Fruit fly (Drosophila melanogaster) whole organism, prepupa: ENCODE measurements around the gene spn-B.

Experiments
- Blimp-1 ChIP-seq: fragments of 200-800 bp; sonication (Bioruptor generic); optimal IDR thresholded peaks from 3 replicates; lab custom pipeline; 2017; ENCODE audit warnings: missing biosample characterization, missing genetic modification characterization, mild to moderate bottlenecking, moderate library complexity, missing genetic modification reagents
- CG10631 ChIP-seq: fragments of 200-800 bp; sonication (Bioruptor generic); optimal IDR thresholded peaks from 2 replicates; lab custom pipeline; 2016; ENCODE audit warnings: missing biosample characterization, missing genetic modification characterization
- CG11294 ChIP-seq: fragments of 200-800 bp; sonication (Bioruptor generic); IDR thresholded peaks from 2 replicates; pipeline ENCODE4 v1.3.6; 2022; ENCODE audit warnings: missing biosample characterization, missing genetic modification characterization
- CG15336 ChIP-seq: fragments of 200-800 bp; sonication (Bioruptor generic); IDR thresholded peaks from 2 replicates; pipeline ENCODE4 v1.3.6; 2022; ENCODE audit warnings: missing biosample characterization, missing genetic modification characterization
- CG1621 ChIP-seq: fragments of 200-800 bp; sonication (Bioruptor generic); optimal IDR thresholded peaks from 3 replicates; lab custom pipeline; 2018; ENCODE audit warnings: missing biosample characterization, mild to moderate bottlenecking, missing genetic modification characterization
- CG16779 ChIP-seq: fragments of 200-800 bp; sonication (Bioruptor generic); optimal IDR thresholded peaks from 3 replicates; lab custom pipeline; 2017; ENCODE audit warnings: missing biosample characterization, mild to moderate bottlenecking, missing genetic modification characterization
- CG3032 ChIP-seq: fragments of 200-800 bp; optimal IDR thresholded peaks from 2 replicates; lab custom pipeline; 2019; ENCODE audit warnings: missing biosample characterization, mild to moderate bottlenecking, missing genetic modification characterization, moderate library complexity
- CG31627 ChIP-seq: fragments of 200-800 bp; sonication (Bioruptor generic); optimal IDR thresholded peaks from 3 replicates; lab custom pipeline; 2016; ENCODE audit warnings: missing biosample characterization, missing genetic modification characterization
- CG32006 ChIP-seq: fragments of 200-800 bp; sonication (Bioruptor generic); optimal IDR thresholded peaks from 3 replicates; lab custom pipeline; 2017; ENCODE audit warnings: missing biosample characterization, mild to moderate bottlenecking, missing genetic modification characterization
- CG34406 ChIP-seq: fragments of 200-800 bp; sonication (Bioruptor generic); optimal IDR thresholded peaks from 3 replicates; lab custom pipeline; 2016; ENCODE audit warnings: missing biosample characterization, missing genetic modification characterization
- CG3919 ChIP-seq: fragments of 200-800 bp; sonication (Bioruptor generic); optimal IDR thresholded peaks from 3 replicates; lab custom pipeline; 2016; ENCODE audit warnings: missing biosample characterization, missing genetic modification characterization
- CG4318 ChIP-seq: fragments of 200-800 bp; sonication (Bioruptor generic); optimal IDR thresholded peaks from 3 replicates; lab custom pipeline; 2017; ENCODE audit warnings: missing biosample characterization, mild to moderate bottlenecking, missing genetic modification characterization
- CG6276 ChIP-seq: fragments of 200-800 bp; sonication (Bioruptor generic); optimal IDR thresholded peaks from 2 replicates; lab custom pipeline; 2017; ENCODE audit warnings: missing biosample characterization, mild to moderate bottlenecking, missing genetic modification characterization
- CG6792 ChIP-seq: fragments of 200-800 bp; sonication (Bioruptor generic); optimal IDR thresholded peaks from 3 replicates; lab custom pipeline; 2016; ENCODE audit warnings: missing biosample characterization, missing genetic modification characterization
- CG6854 ChIP-seq: fragments of 200-800 bp; sonication (Bioruptor generic); optimal IDR thresholded peaks from 2 replicates; lab custom pipeline; 2017; ENCODE audit warnings: missing biosample characterization, mild to moderate bottlenecking, missing genetic modification characterization
- CG7368 ChIP-seq: fragments of 200-800 bp; sonication (Bioruptor generic); optimal IDR thresholded peaks from 3 replicates; lab custom pipeline; 2016; ENCODE audit warnings: missing biosample characterization, missing genetic modification characterization
- CG8319 ChIP-seq: fragments of 200-800 bp; sonication (Bioruptor generic); optimal IDR thresholded peaks from 3 replicates; lab custom pipeline; 2016; ENCODE audit warnings: missing biosample characterization, missing genetic modification characterization
- CG8632 ChIP-seq: fragments of 200-800 bp; sonication (Bioruptor generic); optimal IDR thresholded peaks from 3 replicates; lab custom pipeline; 2016; ENCODE audit warnings: missing biosample characterization, missing genetic modification characterization
- CG9139 ChIP-seq: fragments of 200-800 bp; sonication (Bioruptor generic); optimal IDR thresholded peaks from 3 replicates; lab custom pipeline; 2017; ENCODE audit warnings: missing biosample characterization, mild to moderate bottlenecking, missing genetic modification characterization
- Eip75B ChIP-seq: fragments of 200-800 bp; sonication (Bioruptor generic); optimal IDR thresholded peaks from 3 replicates; lab custom pipeline; 2016; ENCODE audit warnings: missing biosample characterization, missing genetic modification characterization
- Ets21C ChIP-seq: fragments of 200-800 bp; sonication (Bioruptor generic); optimal IDR thresholded peaks from 3 replicates; lab custom pipeline; 2016; ENCODE audit warnings: missing biosample characterization, missing genetic modification characterization
- Hr4 ChIP-seq: fragments of 200-800 bp; sonication (Bioruptor generic); optimal IDR thresholded peaks from 3 replicates; lab custom pipeline; 2016; ENCODE audit warnings: missing biosample characterization, missing genetic modification characterization
- Lpt ChIP-seq: fragments of 200-800 bp; sonication (Bioruptor generic); optimal IDR thresholded peaks from 3 replicates; lab custom pipeline; 2016; ENCODE audit warnings: missing biosample characterization, missing genetic modification characterization
- Met ChIP-seq: fragments of 200-800 bp; sonication (Bioruptor generic); optimal IDR thresholded peaks from 3 replicates; lab custom pipeline; 2016; ENCODE audit warnings: missing biosample characterization, missing genetic modification characterization
- OdsH ChIP-seq: fragments of 200-800 bp; sonication (Bioruptor generic); optimal IDR thresholded peaks from 3 replicates; lab custom pipeline; 2016; ENCODE audit warnings: missing biosample characterization, missing genetic modification characterization
- Smox ChIP-seq: fragments of 200-800 bp; sonication (Bioruptor generic); optimal IDR thresholded peaks from 3 replicates; lab custom pipeline; 2016; ENCODE audit warnings: missing biosample characterization, missing genetic modification characterization
- Sox102F ChIP-seq: fragments of 200-800 bp; sonication (Bioruptor generic); optimal IDR thresholded peaks from 2 replicates; lab custom pipeline; 2016; ENCODE audit warnings: missing biosample characterization, mild to moderate bottlenecking, missing genetic modification characterization
- Sox14 ChIP-seq: fragments of 200-800 bp; sonication (Bioruptor generic); optimal IDR thresholded peaks from 3 replicates; lab custom pipeline; 2016; ENCODE audit warnings: missing biosample characterization, missing genetic modification characterization
- Sox15 ChIP-seq: fragments of 200-800 bp; sonication (Bioruptor generic); optimal IDR thresholded peaks from 3 replicates; lab custom pipeline; 2016; ENCODE audit warnings: missing biosample characterization, missing genetic modification characterization
- achi ChIP-seq: fragments of 200-800 bp; sonication (Bioruptor generic); optimal IDR thresholded peaks from 3 replicates; lab custom pipeline; 2016; ENCODE audit warnings: missing biosample characterization, missing genetic modification characterization
- acj6 ChIP-seq: fragments of 200-800 bp; sonication (Bioruptor generic); optimal IDR thresholded peaks from 3 replicates; lab custom pipeline; 2016; ENCODE audit warnings: missing biosample characterization, missing genetic modification characterization
- cyc ChIP-seq: fragments of 200-800 bp; sonication (Bioruptor generic); optimal IDR thresholded peaks from 3 replicates; lab custom pipeline; 2016; ENCODE audit warnings: missing biosample characterization, missing genetic modification characterization
- eg ChIP-seq: fragments of 200-800 bp; sonication (Bioruptor generic); IDR thresholded peaks from 3 replicates; pipeline ENCODE4 v1.3.6; 2022; ENCODE audit warnings: missing biosample characterization, missing genetic modification characterization
- esn ChIP-seq: fragments of 200-800 bp; sonication (Bioruptor generic); optimal IDR thresholded peaks from 2 replicates; lab custom pipeline; 2016; ENCODE audit warnings: missing biosample characterization, mild to moderate bottlenecking, missing genetic modification characterization, moderate library complexity
- fd59A ChIP-seq: fragments of 200-800 bp; sonication (Bioruptor generic); optimal IDR thresholded peaks from 2 replicates; lab custom pipeline; 2017; ENCODE audit warnings: missing biosample characterization, mild to moderate bottlenecking, missing genetic modification characterization, missing genetic modification reagents
- fd85E ChIP-seq: fragments of 200-800 bp; sonication (Bioruptor generic); optimal IDR thresholded peaks from 3 replicates; lab custom pipeline; 2016; ENCODE audit warnings: missing biosample characterization, missing genetic modification characterization
- fkh ChIP-seq: fragments of 200-800 bp; sonication (Bioruptor generic); optimal IDR thresholded peaks from 3 replicates; lab custom pipeline; 2017; ENCODE audit warnings: missing biosample characterization, mild to moderate bottlenecking, missing genetic modification characterization, moderate library complexity
- lz ChIP-seq: fragments of 200-800 bp; sonication (Bioruptor generic); optimal IDR thresholded peaks from 3 replicates; lab custom pipeline; 2016; ENCODE audit warnings: missing biosample characterization, missing genetic modification characterization
- net ChIP-seq: fragments of 200-800 bp; sonication (Bioruptor generic); optimal IDR thresholded peaks from 3 replicates; lab custom pipeline; 2016; ENCODE audit warnings: missing biosample characterization, missing genetic modification characterization
- pdm3 ChIP-seq: fragments of 200-800 bp; sonication (Bioruptor generic); optimal IDR thresholded peaks from 3 replicates; lab custom pipeline; 2016; ENCODE audit warnings: missing biosample characterization, missing genetic modification characterization
- salr ChIP-seq, 2 experiments: fragments of 200-800 bp; sonication (Bioruptor generic); optimal IDR thresholded peaks; 3 replicates each; lab custom pipeline; 2016 to 2018; ENCODE audit warnings: missing biosample characterization in 2 of 2, missing genetic modification characterization in 2 of 2, mild to moderate bottlenecking in 1 of 2
- spab ChIP-seq: fragments of 200-800 bp; sonication (Bioruptor generic); optimal IDR thresholded peaks from 2 replicates; lab custom pipeline; 2017; ENCODE audit warnings: missing biosample characterization, mild to moderate bottlenecking, missing genetic modification characterization, missing genetic modification reagents
- ss ChIP-seq, 2 experiments: fragments of 200-800 bp; sonication (Bioruptor generic); optimal IDR thresholded peaks; 2 replicates in 1 of 2; 3 replicates in 1 of 2; lab custom pipeline; 2017 to 2018; ENCODE audit warnings: mild to moderate bottlenecking in 2 of 2, missing biosample characterization in 2 of 2, missing genetic modification characterization in 2 of 2, moderate library complexity in 1 of 2
- svp ChIP-seq: fragments of 200-800 bp; sonication (Bioruptor generic); peaks from one replicate; lab custom pipeline; 2016; ENCODE audit warnings: missing biosample characterization, missing genetic modification characterization
- topi ChIP-seq: fragments of 200-800 bp; sonication (Bioruptor generic); optimal IDR thresholded peaks from 3 replicates; lab custom pipeline; 2016; ENCODE audit warnings: missing biosample characterization, missing genetic modification characterization
- vri ChIP-seq: fragments of 200-800 bp; sonication (Bioruptor generic); optimal IDR thresholded peaks from 3 replicates; lab custom pipeline; 2016; ENCODE audit warnings: missing biosample characterization, mild to moderate bottlenecking, missing genetic modification characterization

spn-B gene

DNA sequence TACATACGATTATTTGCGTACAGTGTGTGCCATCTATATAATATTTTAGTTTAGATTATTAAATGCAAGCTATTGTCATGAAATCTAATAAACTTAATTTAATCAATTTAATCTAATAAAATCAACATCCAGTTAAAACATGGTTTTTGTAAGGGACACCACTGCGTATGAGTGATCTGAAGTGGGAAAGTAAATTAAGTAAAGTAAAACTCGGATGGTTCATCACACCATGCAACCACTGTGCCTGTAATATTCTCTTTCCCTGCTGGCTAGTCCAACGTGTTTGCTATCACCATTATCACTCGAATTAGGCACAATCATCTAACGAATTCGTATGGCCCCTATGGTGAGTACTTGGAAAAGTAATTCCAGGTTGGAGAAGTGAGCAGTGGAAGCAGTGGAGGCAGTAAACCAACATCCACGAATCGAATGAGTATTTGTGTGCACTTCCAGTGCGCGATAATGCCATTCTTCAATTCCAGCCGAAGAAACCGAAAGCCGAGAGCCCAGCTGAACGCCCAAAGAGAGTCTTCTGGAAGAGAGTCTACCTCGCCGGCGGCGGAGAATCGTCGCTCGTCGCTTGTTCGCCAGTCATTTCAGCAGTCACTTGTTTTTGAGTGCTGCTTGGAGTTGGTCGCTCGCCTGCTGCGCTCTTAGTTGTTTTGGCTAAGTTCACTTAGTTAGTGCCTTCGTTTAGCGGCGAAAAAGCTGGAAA lies 39.0 kb upstream of the spn-B start, which contains the start of gene red (continued):
- TF ChIP-seq Lpt (GFP tag; lab: Kevin White, UChicago) (peak; percentile 28), CG32006 (GFP tag; lab: Kevin White, UChicago) (peak; percentile 69), CG7368 (no peak), CG11294 (GFP tag; lab: Robert Waterston, UW) (no peak), eg (GFP tag; lab: Robert Waterston, UW) (peak; percentile 66), CG4318 (GFP tag; lab: Kevin White, UChicago) (peak; percentile 16), ss (GFP tag; optimal IDR thresholded peaks at IDR 0.05; lab: Kevin White, UChicago) (peak; percentile 41 to 58), CG6276 (GFP tag; lab: Kevin White, UChicago) (peak; percentile 58), spab (GFP tag; lab: Kevin White, UChicago) (no peak), net (GFP tag; lab: Kevin White, UChicago) (peak; percentile 3), pdm3 (peak; percentile 10), Sox102F (GFP tag; lab: Kevin White, UChicago) (peak; percentile 25), Met (GFP tag; lab: Kevin White, UChicago) (peak; percentile 9), fd85E (GFP tag; lab: Kevin White, UChicago) (no peak), cyc (GFP tag; lab: Kevin White, UChicago) (no peak), Sox15 (GFP tag; lab: Kevin White, UChicago) (no peak), CG6792 (GFP tag; lab: Kevin White, UChicago) (no peak), CG6854 (GFP tag; lab: Kevin White, UChicago) (peak; percentile 64), CG8632 (GFP tag; lab: Kevin White, UChicago) (no peak)

DNA sequence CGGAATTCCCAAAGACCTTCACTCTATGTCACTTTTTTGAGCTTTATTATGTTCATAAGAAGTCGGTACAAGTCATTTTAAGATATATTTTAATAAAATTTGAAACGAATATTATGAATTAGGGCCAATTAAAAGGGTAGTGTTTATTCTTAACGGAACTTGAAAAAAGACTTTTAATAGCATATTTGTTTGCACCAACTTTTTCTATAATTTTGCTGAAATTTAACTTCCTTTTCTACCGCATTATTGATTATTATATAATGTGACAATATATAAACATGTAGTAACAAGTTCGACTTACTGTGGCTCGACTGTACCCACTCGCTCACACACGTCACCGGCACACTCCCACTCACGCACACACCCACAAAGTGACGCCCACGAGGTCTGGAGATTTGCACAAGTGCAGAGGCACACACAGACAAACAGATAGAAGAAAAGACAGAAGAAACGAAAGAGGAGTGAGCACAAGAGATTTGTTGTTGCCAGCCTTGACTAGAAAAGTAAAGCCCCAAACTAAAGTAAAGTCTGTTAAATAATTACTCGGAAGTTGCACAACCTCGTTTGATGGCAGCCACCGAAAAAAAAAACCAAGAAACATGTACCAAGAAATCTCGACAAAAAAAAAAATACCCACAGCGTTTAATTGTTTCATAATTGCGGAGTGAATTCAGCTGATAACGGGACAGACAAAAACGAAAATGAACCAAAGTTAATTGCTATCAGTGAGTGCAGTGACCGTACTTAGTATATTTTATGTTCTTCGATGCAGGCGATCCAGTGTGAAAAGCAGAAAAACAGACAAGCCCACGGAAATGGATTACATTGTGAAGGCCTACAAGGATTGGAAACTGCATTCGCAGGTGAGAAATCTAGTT lies 37.7 kb upstream of the spn-B start:
- peak; percentile 54 for TF ChIP-seq lz (GFP tag; lab: Kevin White, UChicago)
- peak; percentile 38 for TF ChIP-seq Sox102F (GFP tag; lab: Kevin White, UChicago)
- TF ChIP-seq CG1621: no peak
- TF ChIP-seq CG15336 (GFP tag; lab: Robert Waterston, UW): peak; percentile 53
- TF ChIP-seq CG8632 (GFP tag; lab: Kevin White, UChicago): peak; percentile 44
- TF ChIP-seq Ets21C (GFP tag; lab: Kevin White, UChicago): peak; percentile 31
- peak; percentile 58 for TF ChIP-seq Smox (GFP tag; lab: Kevin White, UChicago)
- TF ChIP-seq eg (GFP tag; lab: Robert Waterston, UW): 0 out of 3 replicates have a peak, but pooled peaks have one; percentile 36
- peak; percentile 57 for TF ChIP-seq topi
- TF ChIP-seq CG34406 (GFP tag; lab: Kevin White, UChicago): peak; percentile 43
- TF ChIP-seq CG7368: no peak
- no peak for TF ChIP-seq CG9139
- peak; percentile 48 for TF ChIP-seq CG3919 (GFP tag; lab: Kevin White, UChicago)
- no peak for TF ChIP-seq CG16779
- TF ChIP-seq CG31627 (GFP tag; lab: Kevin White, UChicago): peak; percentile 40
- TF ChIP-seq Hr4 (GFP tag; lab: Kevin White, UChicago): peak; percentile 69
- TF ChIP-seq acj6 (GFP tag; lab: Kevin White, UChicago): peak; percentile 56
- TF ChIP-seq Eip75B: peak; percentile 28
- peak; percentile 44 for TF ChIP-seq CG10631 (GFP tag; lab: Kevin White, UChicago)
- TF ChIP-seq svp: peak; percentile 79
- peak in 1 of 2 experiments; percentile 44 for TF ChIP-seq ss (GFP tag; optimal IDR thresholded peaks at IDR 0.05; lab: Kevin White, UChicago)
- TF ChIP-seq CG11294 (GFP tag; lab: Robert Waterston, UW): no peak
- peak; percentile 17 for TF ChIP-seq Sox15 (GFP tag; lab: Kevin White, UChicago)
- TF ChIP-seq OdsH (GFP tag; lab: Kevin White, UChicago): peak; percentile 61
- peak; percentile 0 for TF ChIP-seq Blimp-1
- TF ChIP-seq salr (GFP tag; optimal IDR thresholded peaks at IDR 0.05; lab: Kevin White, UChicago): peak in 1 of 2 experiments; percentile 16
- TF ChIP-seq CG3032 (tag; lab: Kevin White, UChicago): peak; percentile 41
- TF ChIP-seq esn: peak; percentile 65
- TF ChIP-seq fd59A (GFP tag; lab: Kevin White, UChicago): peak; percentile 14
- TF ChIP-seq fkh (GFP tag; lab: Kevin White, UChicago): peak; percentile 45
- peak; percentile 82 for TF ChIP-seq vri (GFP tag; lab: Kevin White, UChicago)
- TF ChIP-seq Sox14: peak; percentile 39
- no peak for TF ChIP-seq CG8319 (GFP tag; lab: Kevin White, UChicago)
- TF ChIP-seq achi (GFP tag; lab: Kevin White, UChicago): peak; percentile 45
